Worm (Caenorhabditis elegans) whole organism, L2 larva: ENCODE measurements around the gene F35H10.10.

Experiments
- lin-39 ChIP-seq: fragments of 150-350 bp; optimal IDR thresholded peaks from 2 replicates; lab custom pipeline; 2014; ENCODE audit warnings: missing biosample characterization, missing genetic modification reagents, missing genetic modification characterization
- mbf-1 ChIP-seq: sonication (generic microtip); optimal IDR thresholded peaks from 2 replicates; lab custom pipeline; 2017; ENCODE audit warnings: missing biosample characterization, missing genetic modification characterization
- mdl-1 ChIP-seq, 2 experiments: fragments of 150-350 bp in 1 of 2; sonication (generic microtip) in 1 of 2; optimal IDR thresholded peaks; 2 replicates each; lab custom pipeline; 2017; ENCODE audit warnings: missing biosample characterization in 2 of 2, missing genetic modification characterization in 2 of 2
- nhr-11 ChIP-seq: fragments of 150-350 bp; optimal IDR thresholded peaks from 2 replicates; lab custom pipeline; 2014; ENCODE audit warnings: missing biosample characterization, missing genetic modification characterization
- nhr-129 ChIP-seq: fragments of 150-350 bp; optimal IDR thresholded peaks from 2 replicates; lab custom pipeline; 2014; ENCODE audit warnings: missing biosample characterization, missing genetic modification characterization
- nhr-237 ChIP-seq: fragments of 150-350 bp; optimal IDR thresholded peaks from 2 replicates; lab custom pipeline; 2014; ENCODE audit warnings: missing biosample characterization, missing genetic modification characterization
- sma-9 ChIP-seq, 2 experiments: fragments of 150-350 bp in 1 of 2; sonication (generic microtip) in 1 of 2; optimal IDR thresholded peaks; 2 replicates each; lab custom pipeline; 2014 to 2016; ENCODE audit warnings: missing genetic modification characterization in 2 of 2, mild to moderate bottlenecking in 1 of 2, missing biosample characterization in 1 of 2, missing compliant biosample characterization in 1 of 2, missing genetic modification reagents in 1 of 2, moderate library complexity in 1 of 2
- snpc-4 ChIP-seq: fragments of 150-350 bp; optimal IDR thresholded peaks from 2 replicates; lab custom pipeline; 2014; ENCODE audit warnings: missing biosample characterization, missing genetic modification characterization
- unc-39 ChIP-seq: fragments of 150-350 bp; optimal IDR thresholded peaks from 2 replicates; lab custom pipeline; 2014; ENCODE audit warnings: missing biosample characterization, missing genetic modification characterization
- ztf-4 ChIP-seq: fragments of 150-350 bp; optimal IDR thresholded peaks from 2 replicates; lab custom pipeline; 2014; ENCODE audit warnings: missing biosample characterization, missing genetic modification characterization

ce11 chrIV:8333034-8333433, 20.3 kb upstream of the F35H10.10 start:
- TF ChIP-seq mdl-1 (tag; optimal IDR thresholded peaks at IDR 0.05; lab: Kevin White, UChicago) (no peak), snpc-4 (tag; lab: Kevin White, UChicago) (no peak), ztf-4 (no peak), nhr-237 (tag; lab: Kevin White, UChicago) (no peak), mbf-1 (tag; lab: Kevin White, UChicago) (no peak), nhr-129 (tag; lab: Kevin White, UChicago) (no peak), sma-9 (GFP tag; optimal IDR thresholded peaks at IDR 0.05; lab: Kevin White, UChicago) (no peak), sma-9 (tag; optimal IDR thresholded peaks at IDR 0.05; lab: Kevin White, UChicago) (no peak), unc-39 (tag; lab: Kevin White, UChicago) (no peak), lin-39 (tag; lab: Kevin White, UChicago) (no peak), nhr-11 (tag; lab: Kevin White, UChicago) (no peak)
